Worm (Caenorhabditis elegans) whole organism, L4 larva: ENCODE measurements around the gene Y116A8C.467.

Source experiments
- zag-1 ChIP-seq: fragments of 150-350 bp; optimal IDR thresholded peaks from 2 replicates; lab custom pipeline; 2014; ENCODE audit warnings: missing biosample characterization, missing genetic modification characterization
- zip-11 ChIP-seq: fragments of 200-800 bp; sonication (Bioruptor generic); IDR thresholded peaks from 2 replicates; pipeline ENCODE4 v1.3.6; 2022; ENCODE audit warnings: missing genetic modification characterization, missing compliant biosample characterization
- ztf-11 ChIP-seq: fragments of 150-350 bp; optimal IDR thresholded peaks from 2 replicates; lab custom pipeline; 2014; ENCODE audit warnings: missing biosample characterization, missing genetic modification characterization

DNA sequence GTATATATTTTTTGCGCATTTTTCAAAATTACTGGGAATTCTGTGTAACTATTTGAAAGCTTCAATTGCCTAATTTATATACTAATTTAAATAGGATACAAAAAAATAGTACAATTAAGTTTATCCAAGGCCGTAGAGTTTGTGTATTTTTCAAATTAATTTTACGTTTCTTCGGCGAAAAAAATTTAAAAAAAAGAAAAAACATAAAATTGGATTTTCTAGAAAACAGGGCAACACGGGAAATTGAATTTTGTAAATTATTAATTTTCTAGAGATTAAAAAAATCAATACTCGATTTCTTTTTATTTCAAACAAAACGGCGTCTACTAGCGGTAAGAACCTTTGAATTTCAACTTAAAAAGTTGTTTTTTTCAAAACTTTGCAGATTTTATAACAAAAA is 10.3 kb downstream of the Y116A8C.467 start, which contains the start of gene Y116A8C.23:
- no peak for TF ChIP-seq ztf-11 (tag; lab: Kevin White, UChicago)
- no peak for TF ChIP-seq zip-11
- TF ChIP-seq zag-1 (tag; lab: Kevin White, UChicago) = no peak
